Worm (Caenorhabditis elegans) whole organism, mixed stage, embryonic: ENCODE results near the gene F13H8.8.

Experiments used
- blmp-1 ChIP-seq: fragments of 150-350 bp; optimal IDR thresholded peaks from 2 replicates; lab custom pipeline; 2014; ENCODE audit warnings: missing biosample characterization, missing genetic modification characterization
- nhr-12 ChIP-seq: fragments of 150-350 bp; optimal IDR thresholded peaks from 2 replicates; lab custom pipeline; 2014; ENCODE audit warnings: missing biosample characterization, missing genetic modification characterization
- nhr-237 ChIP-seq: fragments of 150-350 bp; optimal IDR thresholded peaks from 2 replicates; lab custom pipeline; 2014; ENCODE audit warnings: missing biosample characterization, missing genetic modification characterization
- nhr-28 ChIP-seq: fragments of 150-350 bp; optimal IDR thresholded peaks from 2 replicates; lab custom pipeline; 2014; ENCODE audit warnings: missing biosample characterization, missing genetic modification characterization

DNA sequence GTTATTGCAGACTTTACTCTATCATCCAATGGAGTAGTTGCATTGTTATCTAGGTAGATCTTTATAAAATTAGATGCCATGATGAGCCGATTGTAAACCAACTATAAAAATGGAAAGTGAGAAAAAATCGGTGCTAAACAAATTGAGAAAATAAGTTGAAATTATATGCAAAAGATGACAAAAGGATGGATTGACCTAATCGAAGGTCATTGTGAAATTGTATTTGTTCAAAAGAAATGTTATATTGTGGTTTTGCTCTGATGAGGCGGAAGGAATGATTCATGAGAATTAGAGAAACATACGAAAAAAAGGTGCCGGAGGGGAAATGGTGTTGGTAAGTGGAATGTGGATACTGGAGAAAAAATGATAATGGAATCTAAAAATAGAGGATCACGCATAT, 13.1 kb upstream of the F13H8.8 start, which contains the start of gene scly-1:
- TF ChIP-seq nhr-237 (tag; lab: Kevin White, UChicago) (no peak), nhr-28 (no peak), nhr-12 (tag; lab: Kevin White, UChicago) (no peak), blmp-1 (tag; lab: Kevin White, UChicago) (no peak)
